Fruit fly (Drosophila melanogaster): ENCODE data around the gene CG11449.

- TF ChIP-seq Pif1B (GFP tag; optimal IDR thresholded peaks at IDR 0.05) (peak; percentile 9), CG4496 (GFP tag; IDR thresholded peaks at IDR 0.05) (no peak), D1 (tag; optimal IDR thresholded peaks at IDR 0.05) (no peak), CG9948 (tag; optimal IDR thresholded peaks at IDR 0.05) (peak; percentile 53), Ets98B (GFP tag; IDR thresholded peaks at IDR 0.05) (no peak), fd96Ca (GFP tag; IDR thresholded peaks at IDR 0.05) (no peak), CG17806 (tag; optimal IDR thresholded peaks at IDR 0.05) (peak; percentile 33), Pif1A (GFP tag; optimal IDR thresholded peaks at IDR 0.05) (peak; percentile 47), Snoo (tag; optimal IDR thresholded peaks at IDR 0.05) (no peak), CG8301 (tag; optimal IDR thresholded peaks at IDR 0.05) (peak; percentile 59), CG32121 (GFP tag; IDR thresholded peaks at IDR 0.05) (peak; percentile 24; the same call in 1 of the 2 replicates)
Observed at dm6 chr3L:22466403-22466942, 12.3 kb downstream of the CG11449 start.

All from whole organism, pupa.